Worm (Caenorhabditis elegans) whole organism, L2 larva: ENCODE data around the gene apc-11.

ENCODE experiments used
- C34F6.9 ChIP-seq: fragments of 150-350 bp; optimal IDR thresholded peaks from 2 replicates; lab custom pipeline; 2014; ENCODE audit warnings: missing biosample characterization, missing genetic modification characterization
- F13H6.1 ChIP-seq: sonication (generic microtip); optimal IDR thresholded peaks from 2 replicates; lab custom pipeline; 2016; ENCODE audit warnings: missing genetic modification characterization, missing compliant biosample characterization
- R02D3.7 ChIP-seq: fragments of 150-350 bp; optimal IDR thresholded peaks from 2 replicates; lab custom pipeline; 2014; ENCODE audit warnings: missing biosample characterization, missing genetic modification characterization
- Y55F3AM.14 ChIP-seq: fragments of 200-800 bp; sonication (Bioruptor generic); optimal IDR thresholded peaks from 2 replicates; lab custom pipeline; 2018; ENCODE audit warnings: mild to moderate bottlenecking, missing genetic modification characterization, missing compliant biosample characterization
- ZK546.5 ChIP-seq: sonication (generic microtip); optimal IDR thresholded peaks from 2 replicates; lab custom pipeline; 2017; ENCODE audit warnings: missing biosample characterization, missing genetic modification characterization
- alr-1 ChIP-seq: fragments of 150-350 bp; optimal IDR thresholded peaks from 2 replicates; lab custom pipeline; 2014; ENCODE audit warnings: missing biosample characterization, missing genetic modification characterization
- aly-2 ChIP-seq: fragments of 150-350 bp; optimal IDR thresholded peaks from 2 replicates; lab custom pipeline; 2014; ENCODE audit warnings: missing biosample characterization, missing genetic modification characterization
- ama-1 ChIP-seq: fragments of 150-350 bp; optimal IDR thresholded peaks from 2 replicates; lab custom pipeline; 2018; ENCODE audit warnings: inconsistent platforms
- blmp-1 ChIP-seq: sonication (generic microtip); optimal IDR thresholded peaks from 2 replicates; lab custom pipeline; 2017; ENCODE audit warnings: missing genetic modification characterization, mild to moderate bottlenecking, missing compliant biosample characterization, antibody characterized with exemption, moderate library complexity; ENCODE audit not compliant: insufficient read depth
- ceh-16 ChIP-seq: fragments of 150-350 bp; optimal IDR thresholded peaks from 2 replicates; lab custom pipeline; 2014; ENCODE audit warnings: missing biosample characterization, missing genetic modification characterization
- ceh-82 ChIP-seq: fragments of 150-350 bp; optimal IDR thresholded peaks from 2 replicates; lab custom pipeline; 2014; ENCODE audit warnings: missing biosample characterization, missing genetic modification characterization
- crh-2 ChIP-seq: sonication (generic microtip); optimal IDR thresholded peaks from 2 replicates; lab custom pipeline; 2017; ENCODE audit warnings: missing biosample characterization, missing genetic modification characterization
- dmd-4 ChIP-seq: sonication (generic microtip); optimal IDR thresholded peaks from 2 replicates; lab custom pipeline; 2017; ENCODE audit warnings: missing biosample characterization, missing genetic modification characterization
- egl-27 ChIP-seq: sonication (generic microtip); optimal IDR thresholded peaks from 3 replicates; lab custom pipeline; 2017; ENCODE audit warnings: missing biosample characterization, missing genetic modification reagents, missing genetic modification characterization
- elt-1 ChIP-seq: fragments of 150-350 bp; optimal IDR thresholded peaks from 2 replicates; lab custom pipeline; 2014; ENCODE audit warnings: missing biosample characterization, missing genetic modification characterization
- elt-3 ChIP-seq: sonication (generic microtip); optimal IDR thresholded peaks from 2 replicates; lab custom pipeline; 2017; ENCODE audit warnings: missing biosample characterization, missing genetic modification characterization
- fos-1 ChIP-seq: fragments of 150-350 bp; optimal IDR thresholded peaks from 2 replicates; lab custom pipeline; 2014; ENCODE audit warnings: missing biosample characterization, missing genetic modification characterization
- gmeb-1 ChIP-seq: fragments of 150-350 bp; optimal IDR thresholded peaks from 2 replicates; lab custom pipeline; 2014; ENCODE audit warnings: missing biosample characterization, missing genetic modification characterization
- lin-11 ChIP-seq: fragments of 150-350 bp; sonication (generic microtip); optimal IDR thresholded peaks from 2 replicates; lab custom pipeline; 2014; ENCODE audit warnings: missing biosample characterization, missing genetic modification characterization, inconsistent platforms, mixed read lengths
- lin-13 ChIP-seq: fragments of 150-350 bp; optimal IDR thresholded peaks from 2 replicates; lab custom pipeline; 2014; ENCODE audit warnings: missing biosample characterization, missing genetic modification reagents, missing genetic modification characterization
- lin-39 ChIP-seq: fragments of 150-350 bp; optimal IDR thresholded peaks from 2 replicates; lab custom pipeline; 2014; ENCODE audit warnings: missing biosample characterization, missing genetic modification reagents, missing genetic modification characterization
- lsy-2 ChIP-seq, 2 experiments: fragments of 150-350 bp in 1 of 2; sonication (generic microtip) in 1 of 2; optimal IDR thresholded peaks; 2 replicates each; lab custom pipeline; 2014 to 2017; ENCODE audit warnings: missing biosample characterization in 2 of 2, missing genetic modification characterization in 2 of 2
- mab-5 ChIP-seq: fragments of 150-350 bp; optimal IDR thresholded peaks from 2 replicates; lab custom pipeline; 2014; ENCODE audit warnings: missing biosample characterization, missing genetic modification characterization
- mbf-1 ChIP-seq: sonication (generic microtip); optimal IDR thresholded peaks from 2 replicates; lab custom pipeline; 2017; ENCODE audit warnings: missing biosample characterization, missing genetic modification characterization
- mdl-1 ChIP-seq, 2 experiments: fragments of 150-350 bp in 1 of 2; sonication (generic microtip) in 1 of 2; optimal IDR thresholded peaks; 2 replicates each; lab custom pipeline; 2017; ENCODE audit warnings: missing biosample characterization in 2 of 2, missing genetic modification characterization in 2 of 2
- nhr-10 ChIP-seq: sonication (generic microtip); optimal IDR thresholded peaks from 2 replicates; lab custom pipeline; 2017; ENCODE audit warnings: missing biosample characterization, missing genetic modification characterization
- nhr-11 ChIP-seq: fragments of 150-350 bp; optimal IDR thresholded peaks from 2 replicates; lab custom pipeline; 2014; ENCODE audit warnings: missing biosample characterization, missing genetic modification characterization
- nhr-12 ChIP-seq: fragments of 150-350 bp; optimal IDR thresholded peaks from 2 replicates; lab custom pipeline; 2014; ENCODE audit warnings: missing biosample characterization, missing genetic modification characterization
- nhr-129 ChIP-seq: fragments of 150-350 bp; optimal IDR thresholded peaks from 2 replicates; lab custom pipeline; 2014; ENCODE audit warnings: missing biosample characterization, missing genetic modification characterization
- nhr-21 ChIP-seq: fragments of 150-350 bp; optimal IDR thresholded peaks from 2 replicates; lab custom pipeline; 2014; ENCODE audit warnings: missing biosample characterization, missing genetic modification characterization
- nhr-23 ChIP-seq: fragments of 150-350 bp; optimal IDR thresholded peaks from 2 replicates; lab custom pipeline; 2014; ENCODE audit warnings: missing biosample characterization, missing genetic modification reagents, missing genetic modification characterization
- nhr-237 ChIP-seq: fragments of 150-350 bp; optimal IDR thresholded peaks from 2 replicates; lab custom pipeline; 2014; ENCODE audit warnings: missing biosample characterization, missing genetic modification characterization
- nhr-25 ChIP-seq: fragments of 150-350 bp; sonication (generic microtip); optimal IDR thresholded peaks from 3 replicates; lab custom pipeline; 2014; ENCODE audit warnings: missing biosample characterization, missing genetic modification characterization
- nhr-6 ChIP-seq: fragments of 150-350 bp; optimal IDR thresholded peaks from 2 replicates; lab custom pipeline; 2014; ENCODE audit warnings: missing biosample characterization, missing genetic modification characterization
- nhr-77 ChIP-seq: fragments of 150-350 bp; optimal IDR thresholded peaks from 2 replicates; lab custom pipeline; 2014; ENCODE audit warnings: missing biosample characterization, missing genetic modification characterization
- peb-1 ChIP-seq: fragments of 150-350 bp; optimal IDR thresholded peaks from 2 replicates; lab custom pipeline; 2014; ENCODE audit warnings: missing biosample characterization, missing genetic modification characterization
- sem-4 ChIP-seq: fragments of 150-350 bp; optimal IDR thresholded peaks from 2 replicates; lab custom pipeline; 2014; ENCODE audit warnings: missing biosample characterization, missing genetic modification reagents, missing genetic modification characterization
- skn-1 ChIP-seq: sonication (generic microtip); optimal IDR thresholded peaks from 2 replicates; lab custom pipeline; 2017; ENCODE audit warnings: missing biosample characterization, missing genetic modification characterization
- sma-3 ChIP-seq: sonication (generic microtip); optimal IDR thresholded peaks from 2 replicates; lab custom pipeline; 2016; ENCODE audit warnings: missing genetic modification reagents, missing genetic modification characterization, missing compliant biosample characterization
- sma-9 ChIP-seq, 2 experiments: fragments of 150-350 bp in 1 of 2; sonication (generic microtip) in 1 of 2; optimal IDR thresholded peaks; 2 replicates each; lab custom pipeline; 2014 to 2016; ENCODE audit warnings: missing genetic modification characterization in 2 of 2, mild to moderate bottlenecking in 1 of 2, missing biosample characterization in 1 of 2, missing compliant biosample characterization in 1 of 2, missing genetic modification reagents in 1 of 2, moderate library complexity in 1 of 2
- snpc-4 ChIP-seq: fragments of 150-350 bp; optimal IDR thresholded peaks from 2 replicates; lab custom pipeline; 2014; ENCODE audit warnings: missing biosample characterization, missing genetic modification characterization
- unc-39 ChIP-seq: fragments of 150-350 bp; optimal IDR thresholded peaks from 2 replicates; lab custom pipeline; 2014; ENCODE audit warnings: missing biosample characterization, missing genetic modification characterization
- unc-55 ChIP-seq: fragments of 150-350 bp; sonication (generic microtip); optimal IDR thresholded peaks from 3 replicates; lab custom pipeline; 2014; ENCODE audit warnings: missing biosample characterization, missing genetic modification reagents, missing genetic modification characterization
- unc-62 ChIP-seq: fragments of 150-350 bp; optimal IDR thresholded peaks from 2 replicates; lab custom pipeline; 2014; ENCODE audit warnings: missing biosample characterization, missing genetic modification reagents, missing genetic modification characterization
- zag-1 ChIP-seq: fragments of 150-350 bp; optimal IDR thresholded peaks from 2 replicates; lab custom pipeline; 2014; ENCODE audit warnings: missing biosample characterization, missing genetic modification characterization
- ztf-1 ChIP-seq: fragments of 200-800 bp; sonication (Bioruptor generic); conservative IDR thresholded peaks from 2 replicates; pipeline ENCODE4 v1.3.6; 2022; ENCODE audit warnings: missing genetic modification characterization, missing compliant biosample characterization
- ztf-11 ChIP-seq: sonication (generic microtip); optimal IDR thresholded peaks from 2 replicates; lab custom pipeline; 2017; ENCODE audit warnings: missing biosample characterization, missing genetic modification characterization
- ztf-4 ChIP-seq: fragments of 150-350 bp; optimal IDR thresholded peaks from 2 replicates; lab custom pipeline; 2014; ENCODE audit warnings: missing biosample characterization, missing genetic modification characterization

Gene apc-11

DNA sequence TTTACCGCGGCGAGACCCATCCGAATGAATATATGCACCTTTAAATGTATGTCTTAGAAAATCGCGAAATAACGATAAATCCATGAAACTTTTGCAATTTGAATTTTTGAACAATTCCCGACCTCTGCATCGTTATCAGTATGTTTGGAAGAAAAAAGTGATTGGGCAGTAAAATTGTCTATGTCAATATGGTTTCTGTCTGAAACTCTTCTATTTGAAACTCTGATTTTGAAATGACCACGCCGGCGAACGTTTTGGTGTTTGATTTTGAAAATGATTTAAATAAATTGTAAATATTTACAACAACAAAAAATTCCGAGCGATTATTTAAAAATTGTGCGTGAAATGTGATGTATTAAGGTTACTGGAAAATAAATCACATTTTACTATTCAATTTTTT, 32.9 kb downstream of the apc-11 start:
- TF ChIP-seq sma-9 (GFP tag; optimal IDR thresholded peaks at IDR 0.05; lab: Kevin White, UChicago) (peak; percentile 22), sma-9 (tag; optimal IDR thresholded peaks at IDR 0.05; lab: Kevin White, UChicago) (no peak), F13H6.1 (tag; lab: Kevin White, UChicago) (no peak), fos-1 (tag; lab: Kevin White, UChicago) (peak; percentile 18)
- TF ChIP-seq, all 48 proteins: peak for 2

DNA sequence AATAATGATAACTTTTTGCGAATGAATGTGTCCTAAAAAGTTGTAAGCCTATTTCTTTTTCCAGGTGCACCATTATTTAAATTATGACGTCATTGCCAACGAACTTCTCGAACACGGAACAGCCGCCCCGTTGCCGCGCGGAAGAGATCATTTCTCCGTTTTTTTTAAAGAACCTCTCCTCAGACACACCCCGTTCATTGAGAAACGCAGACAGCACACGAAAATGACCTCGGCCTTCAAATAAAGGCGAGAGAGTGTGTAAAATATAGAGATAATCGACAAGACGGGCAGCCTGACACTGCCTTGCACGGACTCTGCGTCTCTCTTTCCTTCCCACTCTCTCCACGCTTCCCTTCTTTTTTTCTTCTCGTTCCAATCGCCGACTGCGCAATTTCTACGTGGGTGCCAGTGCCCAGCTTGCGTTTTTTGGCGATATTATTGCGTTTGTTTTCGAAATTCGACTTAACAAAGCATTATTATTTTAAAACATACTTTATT, 33.8 kb downstream of the apc-11 start:
- TF ChIP-seq zag-1 (tag; lab: Kevin White, UChicago) (peak; percentile 12), dmd-4 (tag; lab: Kevin White, UChicago) (no peak), aly-2 (no peak), snpc-4 (tag; lab: Kevin White, UChicago) (no peak), sma-3 (peak; percentile 77), nhr-77 (tag; lab: Kevin White, UChicago) (no peak), mdl-1 (tag; optimal IDR thresholded peaks at IDR 0.05; lab: Kevin White, UChicago) (peak; percentile 51 to 58), egl-27 (peak; percentile 34), elt-3 (no peak), nhr-21 (peak; percentile 80), ztf-11 (no peak), ztf-1 (GFP tag; lab: Robert Waterston, UW) (no peak), alr-1 (tag; lab: Kevin White, UChicago) (no peak), lsy-2 (tag; optimal IDR thresholded peaks at IDR 0.05; lab: Kevin White, UChicago) (peak; percentile 64 to 82), elt-1 (tag; lab: Kevin White, UChicago) (no peak), nhr-25 (peak; percentile 84), crh-2 (tag; lab: Kevin White, UChicago) (peak; percentile 59), sem-4 (peak; percentile 38), fos-1 (tag; lab: Kevin White, UChicago) (peak; percentile 82), nhr-11 (no peak), unc-62 (GFP tag; lab: Kevin White, UChicago) (peak; percentile 54), ama-1 (lab: Kevin White, UChicago) (peak; percentile 66), F13H6.1 (tag; lab: Kevin White, UChicago) (peak; percentile 86), lin-11 (tag; lab: Kevin White, UChicago) (peak; percentile 72), blmp-1 (tag; lab: Kevin White, UChicago) (no peak), lin-13 (peak; percentile 40), nhr-6 (tag; lab: Kevin White, UChicago) (peak; percentile 45), nhr-12 (tag; lab: Kevin White, UChicago) (no peak), ztf-4 (tag; lab: Kevin White, UChicago) (peak; percentile 53), nhr-23 (no peak), unc-55 (GFP tag; lab: Kevin White, UChicago) (peak; percentile 69), ceh-16 (tag; lab: Kevin White, UChicago) (peak; percentile 37), nhr-129 (tag; lab: Kevin White, UChicago) (peak; percentile 64), R02D3.7 (no peak), ZK546.5 (no peak), mbf-1 (no peak), sma-9 (GFP tag; optimal IDR thresholded peaks at IDR 0.05; lab: Kevin White, UChicago) (peak; percentile 83), sma-9 (tag; optimal IDR thresholded peaks at IDR 0.05; lab: Kevin White, UChicago) (no peak), lin-39 (tag; lab: Kevin White, UChicago) (no peak), unc-39 (tag; lab: Kevin White, UChicago) (no peak), peb-1 (peak; percentile 45), Y55F3AM.14 (GFP tag; lab: Kevin White, UChicago) (peak; percentile 72), ceh-82 (no peak), mab-5 (tag; lab: Kevin White, UChicago) (peak; percentile 75), nhr-237 (tag; lab: Kevin White, UChicago) (no peak), skn-1 (no peak), C34F6.9 (tag; lab: Kevin White, UChicago) (peak; percentile 80), nhr-10 (tag; lab: Kevin White, UChicago) (no peak), gmeb-1 (tag; lab: Kevin White, UChicago) (peak; percentile 59)
